Worm (Caenorhabditis elegans) whole organism, midembryonic: ENCODE measurements around the gene str-176.

Experiments used
- T22C8.4 ChIP-seq: fragments of 200-800 bp; sonication (Bioruptor generic); IDR thresholded peaks from 2 replicates; pipeline ENCODE4 v1.3.6; 2022; ENCODE audit warnings: missing genetic modification characterization, missing compliant biosample characterization
- cog-1 ChIP-seq: sonication (generic microtip); optimal IDR thresholded peaks from 2 replicates; lab custom pipeline; 2016; ENCODE audit warnings: missing genetic modification characterization, missing compliant biosample characterization
- flt-1 ChIP-seq: fragments of 200-800 bp; sonication (Bioruptor generic); IDR thresholded peaks from 2 replicates; pipeline ENCODE4 v1.3.6; 2022; ENCODE audit warnings: missing genetic modification characterization, missing compliant biosample characterization
- klf-2 ChIP-seq: fragments of 200-800 bp; sonication (Bioruptor generic); conservative IDR thresholded peaks from 2 replicates; pipeline ENCODE4 v1.3.6; 2022; ENCODE audit warnings: missing genetic modification reagents, missing genetic modification characterization, missing compliant biosample characterization
- med-1 ChIP-seq: sonication (generic microtip); optimal IDR thresholded peaks from 2 replicates; lab custom pipeline; 2017; ENCODE audit warnings: missing genetic modification characterization, mild to moderate bottlenecking, missing compliant biosample characterization, antibody characterized with exemption, missing genetic modification reagents; ENCODE audit not compliant: insufficient read depth
- ref-1 ChIP-seq: fragments of 200-800 bp; sonication (Bioruptor generic); conservative IDR thresholded peaks from 2 replicates; pipeline ENCODE4 v1.3.6; 2022; ENCODE audit warnings: missing genetic modification reagents, missing genetic modification characterization, missing compliant biosample characterization
- tab-1 ChIP-seq: fragments of 200-800 bp; sonication (Bioruptor generic); IDR thresholded peaks from 2 replicates; pipeline ENCODE4 v1.3.6; 2022; ENCODE audit warnings: missing genetic modification characterization, missing compliant biosample characterization
- ztf-23 ChIP-seq: fragments of 200-800 bp; sonication (Bioruptor generic); IDR thresholded peaks from 2 replicates; pipeline ENCODE4 v1.3.6; 2022; ENCODE audit warnings: missing genetic modification reagents, missing genetic modification characterization, missing compliant biosample characterization
- ztf-29 ChIP-seq: fragments of 200-800 bp; sonication (Bioruptor generic); IDR thresholded peaks from 2 replicates; pipeline ENCODE4 v1.3.6; 2022; ENCODE audit warnings: missing genetic modification reagents, missing genetic modification characterization, missing compliant biosample characterization

Gene str-176

DNA sequence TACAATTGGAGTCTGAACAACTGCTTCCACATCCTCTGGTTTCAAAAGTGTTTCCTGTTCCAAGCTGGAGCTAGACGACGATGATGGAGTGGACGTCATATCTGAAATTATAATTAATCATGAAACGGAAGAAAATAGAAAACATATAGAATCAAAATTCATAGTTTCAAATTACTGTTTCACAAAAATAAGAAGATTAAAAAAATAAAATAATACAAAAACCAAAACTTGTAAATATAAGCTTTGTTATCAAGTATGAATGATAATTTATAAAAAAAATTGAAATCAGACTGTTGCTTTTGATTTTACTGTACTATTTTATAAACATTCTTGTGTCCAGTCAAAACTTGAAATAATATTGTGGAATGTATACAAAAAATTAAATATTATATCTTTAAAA lies at the start of gene str-176:
Gene str-176 (minus strand): TSS at position 101 of the 400 bp plus-strand sequence.
- TF ChIP-seq med-1 (GFP tag; lab: Kevin White, UChicago) (no peak), T22C8.4 (GFP tag; lab: Robert Waterston, UW) (no peak)

DNA sequence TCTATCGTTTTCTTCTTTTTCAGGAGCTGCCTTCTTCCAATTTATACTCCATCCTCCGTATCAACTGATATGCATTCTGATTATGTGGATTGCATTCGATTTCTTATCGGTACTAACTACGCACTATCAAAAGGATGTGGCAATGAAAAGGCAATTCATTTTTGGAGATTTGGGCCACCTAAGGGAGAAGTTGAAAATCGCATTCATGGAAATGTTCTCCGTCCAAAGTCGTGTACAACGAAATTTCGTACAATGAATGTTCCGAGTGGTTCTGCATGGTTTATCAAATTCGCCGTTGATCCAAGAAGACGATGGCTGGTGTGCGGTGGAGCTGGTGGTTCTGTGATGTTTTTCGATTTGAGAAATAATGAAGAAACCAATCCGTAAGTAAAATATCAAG lies 49.1 kb upstream of the str-176 start, which contains the start of gene C09G4.4:
Gene C09G4.4 (plus strand): TSS at position 301 of the 400 bp plus-strand sequence.
- TF ChIP-seq flt-1, result no peak
- no peak for TF ChIP-seq T22C8.4 (GFP tag; lab: Robert Waterston, UW)
- TF ChIP-seq ref-1 (GFP tag; lab: Robert Waterston, UW), result no peak

DNA sequence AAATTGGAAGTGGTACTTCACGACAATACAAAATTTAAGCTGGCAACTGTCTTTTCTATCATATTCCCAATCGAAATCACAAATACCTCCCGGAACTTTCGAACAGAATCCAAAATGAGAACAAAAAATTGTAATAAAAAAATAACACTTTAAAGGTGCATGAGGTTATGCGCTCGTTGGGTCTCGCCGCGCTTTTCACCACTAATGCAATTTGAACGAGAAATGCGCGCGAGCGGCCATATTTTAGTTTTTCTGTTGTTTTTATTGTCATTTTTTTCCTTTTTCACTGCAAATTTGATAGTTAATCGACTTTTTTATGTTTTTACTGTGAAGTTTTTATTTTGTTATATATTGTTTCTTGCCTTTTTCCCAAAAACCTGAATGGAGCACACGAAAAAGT lies 47.4 kb upstream of the str-176 start, which contains the start of gene mes-6:
Gene mes-6 (plus strand): TSS at position 229 of the 400 bp plus-strand sequence.
- TF ChIP-seq tab-1 (GFP tag; lab: Robert Waterston, UW) (no peak), klf-2 (GFP tag; lab: Robert Waterston, UW) (no peak), T22C8.4 (GFP tag; lab: Robert Waterston, UW) (no peak), ztf-23 (GFP tag; lab: Robert Waterston, UW) (no peak), ref-1 (GFP tag; lab: Robert Waterston, UW) (no peak), cog-1 (tag; lab: Kevin White, UChicago) (no peak), flt-1 (no peak), ztf-29 (GFP tag; lab: Robert Waterston, UW) (no peak), med-1 (GFP tag; lab: Kevin White, UChicago) (no peak)

DNA sequence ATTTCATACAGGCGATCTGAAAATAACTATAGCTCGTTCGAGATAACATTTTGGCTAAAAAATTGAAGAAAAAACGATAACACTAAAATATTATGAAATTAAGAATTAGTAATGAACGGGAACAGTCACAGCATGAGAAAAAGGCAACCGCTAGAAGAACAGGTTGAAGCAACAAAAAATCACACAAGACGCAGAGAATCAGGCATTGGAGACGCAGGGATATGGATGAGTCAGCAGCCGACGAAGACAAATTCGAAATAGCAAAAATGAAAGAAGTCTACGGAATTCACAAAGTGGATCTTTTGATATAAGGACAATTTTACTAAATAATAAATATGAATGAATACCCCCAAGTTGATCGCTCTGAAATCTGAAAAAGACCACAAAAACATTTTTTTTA lies 46.9 kb upstream of the str-176 start, which contains the start of gene tag-77:
Gene tag-77 (minus strand): TSS at position 15 of the 400 bp plus-strand sequence.
- TF ChIP-seq T22C8.4 (GFP tag; lab: Robert Waterston, UW) (no peak), cog-1 (tag; lab: Kevin White, UChicago) (no peak), ref-1 (GFP tag; lab: Robert Waterston, UW) (no peak), med-1 (GFP tag; lab: Kevin White, UChicago) (no peak), tab-1 (GFP tag; lab: Robert Waterston, UW) (no peak), flt-1 (no peak), ztf-29 (GFP tag; lab: Robert Waterston, UW) (no peak), ztf-23 (GFP tag; lab: Robert Waterston, UW) (no peak)

DNA sequence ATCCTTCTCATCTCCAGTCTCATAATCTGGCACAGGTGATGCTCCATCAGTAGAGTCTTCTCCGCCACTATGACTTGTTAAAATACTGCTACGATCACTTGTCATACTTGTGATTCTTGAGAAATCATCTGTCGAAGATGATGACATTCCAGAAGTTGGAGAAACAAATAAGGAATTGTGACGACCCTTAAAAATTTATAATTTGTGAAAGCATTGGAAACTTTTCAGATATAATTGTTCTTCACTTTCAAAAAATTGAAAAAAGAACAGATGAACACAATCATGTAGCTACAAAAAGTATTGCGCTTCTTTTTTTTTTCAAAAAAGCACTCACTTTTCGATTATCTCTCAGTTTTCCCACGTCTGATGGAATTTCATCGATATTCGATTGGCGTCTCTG lies 42.4 kb upstream of the str-176 start:
- TF ChIP-seq flt-1, result no peak
- TF ChIP-seq ref-1 (GFP tag; lab: Robert Waterston, UW), result no peak
- no peak for TF ChIP-seq tab-1 (GFP tag; lab: Robert Waterston, UW)
- TF ChIP-seq cog-1 (tag; lab: Kevin White, UChicago), result no peak
- no peak for TF ChIP-seq med-1 (GFP tag; lab: Kevin White, UChicago)
- TF ChIP-seq ztf-29 (GFP tag; lab: Robert Waterston, UW), result no peak
- TF ChIP-seq T22C8.4 (GFP tag; lab: Robert Waterston, UW), result no peak
- TF ChIP-seq ztf-23 (GFP tag; lab: Robert Waterston, UW), result no peak
- TF ChIP-seq klf-2 (GFP tag; lab: Robert Waterston, UW), result no peak

DNA sequence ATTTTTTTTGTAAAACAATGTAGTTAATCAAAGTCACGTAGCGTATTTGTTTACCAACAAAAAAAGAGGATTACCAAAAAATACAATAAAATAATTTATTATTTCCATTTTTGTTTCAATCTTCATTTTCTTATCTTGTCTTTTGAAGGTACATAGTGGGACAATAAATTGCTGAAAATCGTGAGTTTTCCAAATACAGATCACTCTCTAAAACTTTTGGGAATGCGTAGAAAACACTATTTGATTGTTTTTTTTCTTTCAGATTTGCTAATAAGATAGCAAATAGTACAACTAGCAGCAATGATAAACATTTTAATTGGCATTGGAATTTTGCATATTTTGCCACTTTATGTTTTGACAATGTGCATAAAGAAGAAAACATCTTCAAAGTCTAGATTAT lies 37.8 kb upstream of the str-176 start, which contains the start of gene C28C12.1:
Gene C28C12.1 (plus strand): TSS at position 301 of the 400 bp plus-strand sequence.
- TF ChIP-seq cog-1 (tag; lab: Kevin White, UChicago) (no peak), flt-1 (no peak), klf-2 (GFP tag; lab: Robert Waterston, UW) (no peak), med-1 (GFP tag; lab: Kevin White, UChicago) (no peak), tab-1 (GFP tag; lab: Robert Waterston, UW) (no peak), ref-1 (GFP tag; lab: Robert Waterston, UW) (no peak), T22C8.4 (GFP tag; lab: Robert Waterston, UW) (no peak), ztf-23 (GFP tag; lab: Robert Waterston, UW) (no peak), ztf-29 (GFP tag; lab: Robert Waterston, UW) (no peak)

DNA sequence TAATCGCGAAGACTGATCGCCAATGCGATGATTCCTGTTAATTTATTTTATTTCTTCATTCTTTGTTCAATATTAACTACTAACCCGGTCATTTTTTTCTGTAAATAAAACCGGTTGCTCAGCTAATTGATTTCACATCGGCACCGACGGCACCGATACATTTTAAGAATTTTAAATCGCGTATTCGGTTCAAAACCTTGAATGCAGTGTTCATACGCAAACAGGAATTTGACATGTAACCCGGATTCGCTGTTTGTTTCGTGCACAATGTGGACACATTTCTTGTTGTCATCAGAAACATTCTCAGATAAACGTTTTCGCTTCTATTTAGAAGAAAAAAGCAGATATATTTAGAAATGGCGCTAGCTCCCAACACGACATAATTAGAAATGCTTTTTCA lies 36.3 kb upstream of the str-176 start:
- no peak for TF ChIP-seq ztf-29 (GFP tag; lab: Robert Waterston, UW)
- no peak for TF ChIP-seq T22C8.4 (GFP tag; lab: Robert Waterston, UW)
- no peak for TF ChIP-seq med-1 (GFP tag; lab: Kevin White, UChicago)
- no peak for TF ChIP-seq klf-2 (GFP tag; lab: Robert Waterston, UW)
- TF ChIP-seq tab-1 (GFP tag; lab: Robert Waterston, UW), result no peak
- no peak for TF ChIP-seq cog-1 (tag; lab: Kevin White, UChicago)
- TF ChIP-seq ref-1 (GFP tag; lab: Robert Waterston, UW), result no peak
- no peak for TF ChIP-seq flt-1
- TF ChIP-seq ztf-23 (GFP tag; lab: Robert Waterston, UW), result no peak

DNA sequence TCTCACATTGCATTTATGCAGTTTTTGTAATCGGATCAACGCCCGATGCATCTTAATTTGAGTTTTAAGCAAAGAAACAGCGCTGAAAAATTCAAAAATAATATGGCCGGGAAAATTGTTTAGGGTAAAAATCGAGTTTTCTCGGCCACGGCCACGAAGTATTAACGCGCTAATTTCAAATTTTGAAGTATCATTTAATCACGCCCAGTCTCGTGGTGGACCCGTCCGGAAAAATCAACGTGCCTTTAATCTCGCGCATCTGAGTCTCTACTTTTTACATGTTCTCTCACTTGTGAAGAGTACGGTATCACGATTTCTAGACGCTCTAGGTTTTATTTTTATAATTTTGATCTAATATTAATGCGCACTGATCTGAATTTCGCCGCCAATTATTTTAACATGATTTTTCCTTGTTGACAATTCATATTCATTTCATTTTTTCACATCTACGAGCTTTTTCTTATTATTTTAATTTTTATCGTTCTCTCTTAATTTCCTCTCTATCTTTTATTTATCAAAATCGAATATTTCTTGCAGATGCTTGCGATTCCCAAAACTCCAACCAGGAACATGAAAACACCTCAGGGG lies 35.3 kb upstream of the str-176 start, which contains the start of the genes acdh-13 and mesp-1:
Gene acdh-13 (minus strand): TSS at position 51 of the 588 bp plus-strand sequence.
Gene mesp-1 (plus strand): TSS at position 538 of the 588 bp plus-strand sequence.
- TF ChIP-seq flt-1, result no peak
- no peak for TF ChIP-seq klf-2 (GFP tag; lab: Robert Waterston, UW)

DNA sequence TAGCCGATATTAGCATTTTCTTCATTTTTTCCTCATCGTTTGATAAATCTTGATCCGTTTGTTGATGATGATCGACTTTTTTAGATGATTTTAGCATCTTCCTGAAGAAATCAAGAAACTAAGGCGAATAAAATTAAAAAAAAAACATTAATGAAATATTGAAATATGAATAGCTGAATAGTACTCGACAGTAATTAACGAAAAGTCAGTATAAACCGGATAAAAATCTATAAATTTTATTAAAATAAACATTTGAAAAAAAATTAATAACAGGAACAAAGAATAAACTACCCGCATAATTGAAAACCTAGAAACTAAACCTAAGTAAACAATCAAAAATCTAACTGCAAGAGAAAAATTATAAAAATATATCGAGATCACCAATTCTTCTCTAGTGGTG lies 32.6 kb upstream of the str-176 start, which contains the start of gene C28C12.12:
Gene C28C12.12 (minus strand): TSS at position 101 of the 400 bp plus-strand sequence.
- no peak for TF ChIP-seq klf-2 (GFP tag; lab: Robert Waterston, UW)
- TF ChIP-seq cog-1 (tag; lab: Kevin White, UChicago), result no peak
- TF ChIP-seq med-1 (GFP tag; lab: Kevin White, UChicago), result no peak
- TF ChIP-seq tab-1 (GFP tag; lab: Robert Waterston, UW), result no peak
- no peak for TF ChIP-seq ref-1 (GFP tag; lab: Robert Waterston, UW)
- TF ChIP-seq ztf-23 (GFP tag; lab: Robert Waterston, UW), result no peak
- no peak for TF ChIP-seq ztf-29 (GFP tag; lab: Robert Waterston, UW)
- no peak for TF ChIP-seq T22C8.4 (GFP tag; lab: Robert Waterston, UW)
- no peak for TF ChIP-seq flt-1
